Fruit fly (Drosophila melanogaster): ENCODE data around the gene CG17380.

CG17380 gene

dm6 chr3R:23360356-23360755 is 43.2 kb downstream of the CG17380 start:
- peak; percentile 23 for TF ChIP-seq EcR (GFP tag; optimal IDR thresholded peaks at IDR 0.05)
- TF ChIP-seq Pif1B (GFP tag; optimal IDR thresholded peaks at IDR 0.05), result no peak

- no peak for TF ChIP-seq D1 (tag; optimal IDR thresholded peaks at IDR 0.05)
- no peak for TF ChIP-seq CG8159 (tag; optimal IDR thresholded peaks at IDR 0.05)
- TF ChIP-seq CG13204 (GFP tag; optimal IDR thresholded peaks at IDR 0.05), result no peak
- TF ChIP-seq CG34367 (tag; optimal IDR thresholded peaks at IDR 0.05), result no peak
- no peak for TF ChIP-seq CG14655 (GFP tag; optimal IDR thresholded peaks at IDR 0.05)
- TF ChIP-seq CG8301 (tag; optimal IDR thresholded peaks at IDR 0.05), result no peak
- TF ChIP-seq CG32121 (GFP tag; IDR thresholded peaks at IDR 0.05), result no peak
- no peak for TF ChIP-seq EcR (GFP tag; optimal IDR thresholded peaks at IDR 0.05)
- no peak for TF ChIP-seq Pif1A (GFP tag; optimal IDR thresholded peaks at IDR 0.05)
- TF ChIP-seq fd96Ca (GFP tag; IDR thresholded peaks at IDR 0.05), result no peak
- no peak for TF ChIP-seq Ets98B (GFP tag; IDR thresholded peaks at IDR 0.05)
- TF ChIP-seq rn (GFP tag; IDR thresholded peaks at IDR 0.05), result no peak
- TF ChIP-seq Pif1B (GFP tag; optimal IDR thresholded peaks at IDR 0.05), result no peak
- no peak for TF ChIP-seq CG15710 (tag; optimal IDR thresholded peaks at IDR 0.05)
These were observed 44.1 kb downstream of the CG17380 start for dm6 chr3R:23359420-23359819.

dm6 chr3R:23358565-23359138 is 44.9 kb downstream of the CG17380 start, which contains the start of gene RpS3:
Gene RpS3, plus strand, starts transcription at chr3R:23358812.
- TF ChIP-seq CG8159 (tag; optimal IDR thresholded peaks at IDR 0.05), result peak; percentile 16
- peak; percentile 18 for TF ChIP-seq Snoo (tag; optimal IDR thresholded peaks at IDR 0.05)
- TF ChIP-seq CG34367 (tag; optimal IDR thresholded peaks at IDR 0.05), result no peak
- peak; percentile 13 for TF ChIP-seq Pif1B (GFP tag; optimal IDR thresholded peaks at IDR 0.05)
- peak; percentile 13 for TF ChIP-seq gl (tag; optimal IDR thresholded peaks at IDR 0.05)

- peak; percentile 85 for TF ChIP-seq CG15710 (tag; optimal IDR thresholded peaks at IDR 0.05)
- TF ChIP-seq CG8159 (tag; optimal IDR thresholded peaks at IDR 0.05), result peak; percentile 81
- TF ChIP-seq CG10348 (GFP tag; IDR thresholded peaks at IDR 0.05), result peak; percentile 12; the same call in 1 of the 2 replicates
- no peak for TF ChIP-seq gl (tag; optimal IDR thresholded peaks at IDR 0.05)
- TF ChIP-seq EcR (GFP tag; optimal IDR thresholded peaks at IDR 0.05), result no peak
- no peak for TF ChIP-seq Pif1A (GFP tag; optimal IDR thresholded peaks at IDR 0.05)
- TF ChIP-seq CG8301 (tag; optimal IDR thresholded peaks at IDR 0.05), result peak; percentile 75
- TF ChIP-seq fd96Ca (GFP tag; IDR thresholded peaks at IDR 0.05), result no peak
- TF ChIP-seq CG9948 (tag; optimal IDR thresholded peaks at IDR 0.05), result peak; percentile 75
- peak; percentile 76 for TF ChIP-seq CG32121 (GFP tag; IDR thresholded peaks at IDR 0.05)
- TF ChIP-seq Ets98B (GFP tag; IDR thresholded peaks at IDR 0.05), result peak; percentile 64; the same call in 1 of the 2 replicates
- peak; percentile 79 for TF ChIP-seq CG34367 (tag; optimal IDR thresholded peaks at IDR 0.05)
- TF ChIP-seq Pif1B (GFP tag; optimal IDR thresholded peaks at IDR 0.05), result peak; percentile 49
- peak; percentile 78 for TF ChIP-seq CG4496 (GFP tag; IDR thresholded peaks at IDR 0.05)
- peak; percentile 63 for TF ChIP-seq CG14655 (GFP tag; optimal IDR thresholded peaks at IDR 0.05)
- peak; percentile 57 for TF ChIP-seq Snoo (tag; optimal IDR thresholded peaks at IDR 0.05)
- peak; percentile 80 for TF ChIP-seq CG12605 (GFP tag; IDR thresholded peaks at IDR 0.05)
- TF ChIP-seq D1 (tag; optimal IDR thresholded peaks at IDR 0.05), result no peak
- TF ChIP-seq CG17806 (tag; optimal IDR thresholded peaks at IDR 0.05), result peak; percentile 74
- no peak for TF ChIP-seq CG13204 (GFP tag; optimal IDR thresholded peaks at IDR 0.05)
- TF ChIP-seq rn (GFP tag; IDR thresholded peaks at IDR 0.05), result 0 out of 2 replicates have a peak, but pooled peaks have one; percentile 20
These were observed 46.6 kb downstream of the CG17380 start for dm6 chr3R:23356920-23357386.

dm6 chr3R:23355829-23356738 is 47.4 kb downstream of the CG17380 start, which contains the start of the genes ATPsynCF6 and Sec13:
Gene ATPsynCF6, minus strand, starts transcription at chr3R:23356064.
Gene Sec13, plus strand, starts transcription at chr3R:23356278.
- TF ChIP-seq CG13204 (GFP tag; optimal IDR thresholded peaks at IDR 0.05), result no peak
- peak; percentile 56 for TF ChIP-seq Pif1B (GFP tag; optimal IDR thresholded peaks at IDR 0.05)
- TF ChIP-seq CG14655 (GFP tag; optimal IDR thresholded peaks at IDR 0.05), result peak; percentile 63
- TF ChIP-seq CG8301 (tag; optimal IDR thresholded peaks at IDR 0.05), result peak; percentile 52
- no peak for TF ChIP-seq CG10348 (GFP tag; IDR thresholded peaks at IDR 0.05)
- TF ChIP-seq Snoo (tag; optimal IDR thresholded peaks at IDR 0.05), result peak; percentile 10
- peak; percentile 36 for TF ChIP-seq CG15710 (tag; optimal IDR thresholded peaks at IDR 0.05)
- TF ChIP-seq CG17806 (tag; optimal IDR thresholded peaks at IDR 0.05), result peak; percentile 51
- peak; percentile 40; the same call in 1 of the 2 replicates for TF ChIP-seq CG32121 (GFP tag; IDR thresholded peaks at IDR 0.05)
- no peak for TF ChIP-seq fd96Ca (GFP tag; IDR thresholded peaks at IDR 0.05)
- TF ChIP-seq gl (tag; optimal IDR thresholded peaks at IDR 0.05), result no peak
- TF ChIP-seq D1 (tag; optimal IDR thresholded peaks at IDR 0.05), result no peak
- TF ChIP-seq CG34367 (tag; optimal IDR thresholded peaks at IDR 0.05), result peak; percentile 15
- no peak for TF ChIP-seq EcR (GFP tag; optimal IDR thresholded peaks at IDR 0.05)
- TF ChIP-seq rn (GFP tag; IDR thresholded peaks at IDR 0.05), result peak; percentile 22; the same call in 1 of the 2 replicates
- TF ChIP-seq Ets98B (GFP tag; IDR thresholded peaks at IDR 0.05), result peak; percentile 52
- no peak for TF ChIP-seq CG12605 (GFP tag; IDR thresholded peaks at IDR 0.05)
- peak; percentile 59 for TF ChIP-seq CG8159 (tag; optimal IDR thresholded peaks at IDR 0.05)
- TF ChIP-seq Pif1A (GFP tag; optimal IDR thresholded peaks at IDR 0.05), result no peak
- TF ChIP-seq CG9948 (tag; optimal IDR thresholded peaks at IDR 0.05), result peak; percentile 40
- TF ChIP-seq CG4496 (GFP tag; IDR thresholded peaks at IDR 0.05), result peak; percentile 77

Data from whole organism, pupa.